Fruit fly (Drosophila melanogaster): ENCODE data around the gene Mettl3.
A peak's percentile ranks its signal among the peaks of the same experiment; 100 is the strongest.

The Mettl3 gene

dm6 chr3R:24031825-24032523 lies at the start of gene Mettl3, which contains the start of gene KrT95D:
Gene Mettl3, plus strand, starts transcription at chr3R:24032157.
Gene KrT95D, minus strand, starts transcription at chr3R:24031827.
- TF ChIP-seq CG17801 (GFP tag; optimal IDR thresholded peaks at IDR 0.05; ENCODE audit: partially characterized antibody): no peak

- TF ChIP-seq CG17801 (GFP tag; optimal IDR thresholded peaks at IDR 0.05; ENCODE audit: partially characterized antibody): peak; percentile 75
These were observed 45.5 kb upstream of the Mettl3 start, which contains the start of the genes CG13603 and CG5902 for dm6 chr3R:23986479-23986930. Gene CG13603, minus strand, starts transcription at chr3R:23986569. Gene CG5902, plus strand, starts transcription at chr3R:23986642.

DNA sequence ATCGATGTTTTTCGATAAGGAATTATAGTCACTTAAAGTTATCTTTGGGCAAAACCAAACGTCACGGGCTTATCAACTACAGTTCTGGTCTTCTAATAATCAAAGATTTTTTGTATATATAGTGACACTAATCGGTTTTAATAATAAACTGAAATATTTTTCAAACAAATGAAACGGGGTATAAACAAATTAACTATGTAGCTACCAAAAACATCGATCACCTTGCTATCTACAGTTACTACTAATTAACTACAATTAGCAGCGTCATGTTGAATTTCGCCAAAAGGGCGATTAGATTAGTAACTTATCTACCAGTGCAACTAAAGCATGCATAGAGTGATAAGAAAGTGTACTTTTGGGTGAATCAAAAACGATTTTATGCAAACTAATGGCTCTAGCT lies 40.6 kb upstream of the Mettl3 start:
- no peak for TF ChIP-seq CG17801 (GFP tag; optimal IDR thresholded peaks at IDR 0.05; ENCODE audit: partially characterized antibody)

- peak; percentile 52 for TF ChIP-seq CG17801 (GFP tag; optimal IDR thresholded peaks at IDR 0.05; ENCODE audit: partially characterized antibody)
These were observed 38.8 kb upstream of the Mettl3 start, which contains the start of the genes Epp and Rab7 for dm6 chr3R:23992823-23993797. Gene Epp, minus strand, starts transcription at chr3R:23992916. Gene Rab7, plus strand, starts transcription at chr3R:23993008.

- no peak for TF ChIP-seq CG17801 (GFP tag; optimal IDR thresholded peaks at IDR 0.05; ENCODE audit: partially characterized antibody)
These were observed 37.4 kb upstream of the Mettl3 start for dm6 chr3R:23994578-23994977.

dm6 chr3R:23995460-23995859 lies 36.5 kb upstream of the Mettl3 start, which contains the start of gene CG33108:
Gene CG33108, plus strand, starts transcription at chr3R:23995659.
- no peak for TF ChIP-seq CG17801 (GFP tag; optimal IDR thresholded peaks at IDR 0.05; ENCODE audit: partially characterized antibody)

DNA sequence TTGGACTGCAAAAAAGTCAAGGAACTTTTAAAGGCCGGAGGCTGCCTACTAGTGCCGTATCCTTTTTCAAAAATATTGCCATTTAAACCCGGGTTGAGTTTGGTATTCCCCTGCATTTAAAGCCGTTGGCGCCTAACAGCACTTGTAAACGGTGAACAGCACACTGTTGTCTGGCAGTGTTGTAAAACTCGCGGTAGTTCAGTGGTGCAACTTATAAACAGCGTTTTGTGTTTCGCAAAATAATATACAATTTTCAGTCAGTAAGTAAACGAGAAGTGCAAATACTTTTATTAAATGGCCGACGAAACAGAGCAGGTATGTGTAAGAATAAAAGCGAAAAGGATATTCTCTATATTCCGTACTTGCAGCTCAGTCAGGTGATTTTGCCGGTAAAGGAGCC lies 35.7 kb upstream of the Mettl3 start, which contains the start of gene LSm3:
TSS of gene LSm3 (plus strand) at position 39 of the 400 bp plus-strand sequence.
- peak; percentile 49 for TF ChIP-seq CG17801 (GFP tag; optimal IDR thresholded peaks at IDR 0.05; ENCODE audit: partially characterized antibody)

- TF ChIP-seq CG17801 (GFP tag; optimal IDR thresholded peaks at IDR 0.05; ENCODE audit: partially characterized antibody): no peak
These were observed 30.8 kb upstream of the Mettl3 start for dm6 chr3R:24001150-24001549.

DNA sequence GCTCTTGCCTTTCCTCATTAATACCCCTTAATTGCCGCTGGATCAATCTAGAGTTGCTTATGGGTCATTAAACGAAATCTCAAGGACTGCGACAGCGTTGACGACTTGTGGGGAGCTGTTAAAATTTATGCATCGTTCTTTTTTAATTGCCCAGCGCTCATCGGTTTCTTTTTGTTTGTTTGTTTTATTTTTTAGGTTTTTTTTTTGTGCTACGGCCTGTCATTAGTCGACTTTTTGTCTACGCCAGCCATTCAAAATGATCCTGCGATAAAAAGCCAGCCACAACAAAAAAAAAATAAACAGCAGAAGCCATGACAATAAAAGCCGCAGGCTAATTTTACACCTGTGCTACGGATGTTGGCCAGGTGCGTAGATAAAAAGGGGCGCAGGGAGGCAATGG lies 28.0 kb upstream of the Mettl3 start:
- TF ChIP-seq CG17801 (GFP tag; optimal IDR thresholded peaks at IDR 0.05; ENCODE audit: partially characterized antibody): no peak

dm6 chr3R:24006449-24007159 lies 25.4 kb upstream of the Mettl3 start:
- TF ChIP-seq CG17801 (GFP tag; optimal IDR thresholded peaks at IDR 0.05; ENCODE audit: partially characterized antibody): peak; percentile 14

- no peak for TF ChIP-seq CG17801 (GFP tag; optimal IDR thresholded peaks at IDR 0.05; ENCODE audit: partially characterized antibody)
These were observed 24.0 kb upstream of the Mettl3 start for dm6 chr3R:24007775-24008506.

DNA sequence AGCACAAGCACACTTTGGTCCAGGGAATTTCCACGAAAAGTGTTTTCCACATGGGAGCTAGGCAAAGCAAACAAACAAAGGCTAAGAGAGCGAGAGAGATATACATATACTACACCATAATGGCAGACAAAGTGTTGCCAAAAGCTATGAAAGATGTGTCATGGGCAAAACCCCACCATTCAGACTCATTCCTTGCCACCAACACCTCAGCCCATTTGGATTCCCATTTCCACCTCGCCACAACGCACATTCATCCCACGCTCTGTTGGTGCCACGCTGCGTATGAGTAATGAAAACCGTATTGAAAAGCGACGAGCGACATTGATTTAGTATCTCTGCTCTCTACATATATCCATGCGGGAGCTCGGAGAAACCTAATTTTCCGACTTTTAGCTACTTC lies 23.1 kb upstream of the Mettl3 start:
- no peak for TF ChIP-seq CG17801 (GFP tag; optimal IDR thresholded peaks at IDR 0.05; ENCODE audit: partially characterized antibody)

dm6 chr3R:24010637-24011214 lies 21.2 kb upstream of the Mettl3 start:
- TF ChIP-seq CG17801 (GFP tag; optimal IDR thresholded peaks at IDR 0.05; ENCODE audit: partially characterized antibody): no peak

Measured in ovary, adult (tissue).